Worm (Caenorhabditis elegans): ENCODE measurements around the gene fbxb-74.

DNA sequence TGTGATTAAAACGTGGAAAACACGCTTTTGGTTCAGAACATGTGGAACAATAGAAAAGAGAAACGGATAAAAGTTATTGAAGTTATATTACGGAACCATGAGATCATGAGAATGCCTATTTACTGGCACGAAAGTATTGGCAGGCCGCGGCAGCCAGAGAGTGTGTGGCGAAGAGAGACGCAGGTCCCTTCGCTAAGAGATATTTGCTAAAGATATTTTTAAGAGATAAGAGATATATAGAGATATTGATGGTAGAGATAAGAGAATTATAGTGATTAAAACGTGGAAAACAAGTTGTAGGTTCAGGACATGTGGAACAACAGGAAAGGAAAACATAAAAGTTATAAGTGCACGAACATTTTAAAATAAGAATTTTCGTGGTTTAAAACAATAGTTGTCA, 1.3 kb downstream of the fbxb-74 start:
- TF ChIP-seq ceh-22 (tag; optimal IDR thresholded peaks at IDR 0.05), result no peak
- no peak for TF ChIP-seq tbx-7 (tag; optimal IDR thresholded peaks at IDR 0.05)
- no peak for TF ChIP-seq pqm-1 (tag; optimal IDR thresholded peaks at IDR 0.05)
- TF ChIP-seq K02D7.2 (tag; optimal IDR thresholded peaks at IDR 0.05), result no peak
- TF ChIP-seq ama-1 (optimal IDR thresholded peaks at IDR 0.05), result no peak
- TF ChIP-seq nhr-11 (tag; optimal IDR thresholded peaks at IDR 0.05), result no peak
- TF ChIP-seq ceh-14 (tag; optimal IDR thresholded peaks at IDR 0.05), result no peak
- TF ChIP-seq C08G9.2 (tag; optimal IDR thresholded peaks at IDR 0.05), result no peak
- no peak for TF ChIP-seq pros-1 (tag; optimal IDR thresholded peaks at IDR 0.05)
- TF ChIP-seq hlh-6 (tag; optimal IDR thresholded peaks at IDR 0.05), result no peak
- no peak for TF ChIP-seq pat-9 (tag; optimal IDR thresholded peaks at IDR 0.05)
- no peak for TF ChIP-seq elt-2 (tag; optimal IDR thresholded peaks at IDR 0.05)
